Worm (Caenorhabditis elegans) whole organism, young adult: ENCODE data around the gene T07A9.14.
A peak's percentile ranks its signal among the peaks of the same experiment; 100 is the strongest.
"Not testable (repeated sequence)": the region's sequence is repeated elsewhere in the genome, so short reads cannot be mapped to it uniquely, and the experiment has no call there.

Experiments
- B0035.1 ChIP-seq: sonication (generic microtip); optimal IDR thresholded peaks from 2 replicates; lab custom pipeline; 2016; ENCODE audit warnings: missing genetic modification characterization, mild to moderate bottlenecking, missing compliant biosample characterization, missing genotype, missing genetic modification reagents
- C17E4.6 ChIP-seq: fragments of 200-800 bp; sonication (Bioruptor generic); IDR thresholded peaks from 2 replicates; pipeline ENCODE4 v1.3.6; 2022; ENCODE audit warnings: missing genetic modification reagents, missing genetic modification characterization, missing compliant biosample characterization
- D2030.7 ChIP-seq: fragments of 200-800 bp; sonication (Bioruptor generic); IDR thresholded peaks from 2 replicates; pipeline ENCODE4 v1.3.6; 2022; ENCODE audit warnings: missing genetic modification reagents, missing genetic modification characterization, missing compliant biosample characterization
- F33H1.4 ChIP-seq: fragments of 200-800 bp; sonication (Bioruptor generic); IDR thresholded peaks from 2 replicates; pipeline ENCODE4 v1.3.6; 2022; ENCODE audit warnings: missing genetic modification reagents, missing genetic modification characterization, missing compliant biosample characterization
- F37B4.10 ChIP-seq: fragments of 200-800 bp; sonication (Bioruptor generic); IDR thresholded peaks from 2 replicates; pipeline ENCODE4 v1.3.6; 2022; ENCODE audit warnings: missing genetic modification characterization, missing compliant biosample characterization
- F49E8.2 ChIP-seq: sonication (generic microtip); optimal IDR thresholded peaks from 3 replicates; lab custom pipeline; 2017; ENCODE audit warnings: missing genetic modification characterization, mild to moderate bottlenecking, missing compliant biosample characterization, antibody characterized with exemption, moderate library complexity; ENCODE audit not compliant: insufficient read depth
- K11D2.4 ChIP-seq: fragments of 200-800 bp; sonication (Bioruptor generic); IDR thresholded peaks from 2 replicates; pipeline ENCODE4 v1.3.6; 2022; ENCODE audit warnings: missing genetic modification reagents, missing genetic modification characterization, missing compliant biosample characterization
- K12H6.12 ChIP-seq: fragments of 200-800 bp; sonication (Bioruptor generic); optimal IDR thresholded peaks from 2 replicates; lab custom pipeline; 2018; ENCODE audit warnings: mild to moderate bottlenecking, missing genetic modification characterization, missing compliant biosample characterization
- Y53F4B.3 ChIP-seq: fragments of 200-800 bp; sonication (Bioruptor generic); IDR thresholded peaks from 2 replicates; pipeline ENCODE4 v1.3.6; 2022; ENCODE audit warnings: missing genetic modification reagents, missing genetic modification characterization, missing compliant biosample characterization
- akir-1 ChIP-seq: fragments of 200-800 bp; sonication (Bioruptor generic); optimal IDR thresholded peaks from 2 replicates; lab custom pipeline; 2018; ENCODE audit warnings: mild to moderate bottlenecking, missing genetic modification characterization, moderate library complexity, missing compliant biosample characterization
- athp-1 ChIP-seq: sonication (generic microtip); optimal IDR thresholded peaks from 2 replicates; lab custom pipeline; 2017; ENCODE audit warnings: mild to moderate bottlenecking, missing genetic modification characterization, missing compliant biosample characterization
- attf-5 ChIP-seq: fragments of 200-800 bp; sonication (Bioruptor generic); optimal IDR thresholded peaks from 2 replicates; lab custom pipeline; 2018; ENCODE audit warnings: mild to moderate bottlenecking, missing genetic modification characterization, missing compliant biosample characterization
- attf-6 ChIP-seq: fragments of 200-800 bp; sonication (Bioruptor generic); IDR thresholded peaks from 2 replicates; pipeline ENCODE4 v1.3.6; 2022; ENCODE audit warnings: missing genetic modification reagents, missing genetic modification characterization, missing compliant biosample characterization
- cebp-2 ChIP-seq: fragments of 200-800 bp; sonication (Bioruptor generic); IDR thresholded peaks from 2 replicates; pipeline ENCODE4 v1.3.6; 2022; ENCODE audit warnings: missing genetic modification characterization, missing compliant biosample characterization
- ceh-40 ChIP-seq: fragments of 200-800 bp; sonication (Bioruptor generic); IDR thresholded peaks from 2 replicates; pipeline ENCODE4 v1.3.6; 2022; ENCODE audit warnings: missing genetic modification characterization, missing compliant biosample characterization
- chd-7 ChIP-seq: sonication (generic microtip); optimal IDR thresholded peaks from 2 replicates; lab custom pipeline; 2016; ENCODE audit warnings: mild to moderate bottlenecking, missing genetic modification characterization, moderate library complexity, missing compliant biosample characterization
- die-1 ChIP-seq: sonication (generic microtip); optimal IDR thresholded peaks from 2 replicates; lab custom pipeline; 2016; ENCODE audit warnings: missing genotype, mild to moderate bottlenecking, missing genetic modification characterization, missing compliant biosample characterization
- dpl-1 ChIP-seq: fragments of 150-350 bp; optimal IDR thresholded peaks from 2 replicates; lab custom pipeline; 2014; ENCODE audit warnings: missing biosample characterization, missing genetic modification reagents, missing genetic modification characterization
- egrh-3 ChIP-seq: fragments of 200-800 bp; sonication (Bioruptor generic); IDR thresholded peaks from 2 replicates; pipeline ENCODE4 v1.3.6; 2022; ENCODE audit warnings: missing genetic modification reagents, missing genetic modification characterization, missing compliant biosample characterization
- gei-17 ChIP-seq: fragments of 200-800 bp; sonication (Bioruptor generic); optimal IDR thresholded peaks from 2 replicates; lab custom pipeline; 2018; ENCODE audit warnings: mild to moderate bottlenecking, missing genetic modification characterization, missing compliant biosample characterization
- hmg-1.2 ChIP-seq: fragments of 200-800 bp; sonication (Bioruptor generic); IDR thresholded peaks from 2 replicates; pipeline ENCODE4 v1.3.6; 2022; ENCODE audit warnings: missing genetic modification reagents, missing genetic modification characterization, missing compliant biosample characterization
- hmg-20 ChIP-seq: fragments of 200-800 bp; sonication (Bioruptor generic); IDR thresholded peaks from 2 replicates; pipeline ENCODE4 v1.3.6; 2022; ENCODE audit warnings: missing genetic modification reagents, missing genetic modification characterization, missing compliant biosample characterization
- hrde-1 ChIP-seq: sonication (generic microtip); optimal IDR thresholded peaks from 2 replicates; lab custom pipeline; 2016; ENCODE audit warnings: missing genetic modification characterization, mild to moderate bottlenecking, missing compliant biosample characterization, moderate library complexity, missing genotype, missing genetic modification reagents, borderline replicate concordance
- hsf-1 ChIP-seq: fragments of 200-800 bp; sonication (Bioruptor generic); IDR thresholded peaks from 2 replicates; pipeline ENCODE4 v1.3.6; 2022; ENCODE audit warnings: missing genetic modification reagents, missing genetic modification characterization, missing compliant biosample characterization
- let-526 ChIP-seq: fragments of 200-800 bp; sonication (Bioruptor generic); IDR thresholded peaks from 2 replicates; pipeline ENCODE4 v1.3.6; 2022; ENCODE audit warnings: missing genetic modification reagents, missing genetic modification characterization, missing compliant biosample characterization
- let-607 ChIP-seq, 2 experiments: fragments of 200-800 bp in 1 of 2; sonication (Bioruptor generic) in 1 of 2; sonication (generic microtip) in 1 of 2; optimal IDR thresholded peaks; 2 replicates each; lab custom pipeline; 2016 to 2018; ENCODE audit warnings: mild to moderate bottlenecking in 2 of 2, missing compliant biosample characterization in 2 of 2, missing genetic modification characterization in 2 of 2, moderate library complexity in 2 of 2, missing genotype in 1 of 2
- lin-35 ChIP-seq, 3 experiments: fragments of 150-350 bp in 2 of 3; sonication (generic microtip) in 1 of 3; optimal IDR thresholded peaks; 2 replicates each; lab custom pipeline; 2014 to 2018; ENCODE audit warnings: missing biosample characterization in 3 of 3, missing genetic modification characterization in 3 of 3, missing genetic modification reagents in 3 of 3
- lin-54 ChIP-seq: fragments of 200-800 bp; sonication (Bioruptor generic); optimal IDR thresholded peaks from 2 replicates; lab custom pipeline; 2018; ENCODE audit warnings: mild to moderate bottlenecking, missing genetic modification characterization, missing compliant biosample characterization
- lsl-1 ChIP-seq: fragments of 200-800 bp; sonication (Bioruptor generic); optimal IDR thresholded peaks from 2 replicates; lab custom pipeline; 2018; ENCODE audit warnings: mild to moderate bottlenecking, missing genetic modification characterization, moderate library complexity, missing compliant biosample characterization
- madf-10 ChIP-seq: sonication (generic microtip); optimal IDR thresholded peaks from 2 replicates; lab custom pipeline; 2016; ENCODE audit warnings: mild to moderate bottlenecking, missing genetic modification characterization, missing compliant biosample characterization
- madf-3 ChIP-seq: fragments of 200-800 bp; sonication (Bioruptor generic); IDR thresholded peaks from 2 replicates; pipeline ENCODE4 v1.3.6; 2022; ENCODE audit warnings: missing genetic modification reagents, missing genetic modification characterization, missing compliant biosample characterization
- mcd-1 ChIP-seq: fragments of 200-800 bp; sonication (Bioruptor generic); IDR thresholded peaks from 2 replicates; pipeline ENCODE4 v1.3.6; 2022; ENCODE audit warnings: missing genetic modification reagents, missing genetic modification characterization, missing compliant biosample characterization
- pbrm-1 ChIP-seq: fragments of 200-800 bp; sonication (Bioruptor generic); IDR thresholded peaks from 2 replicates; pipeline ENCODE4 v1.3.6; 2022; ENCODE audit warnings: missing genetic modification reagents, missing genetic modification characterization, missing compliant biosample characterization
- repo-1 ChIP-seq: sonication (generic microtip); optimal IDR thresholded peaks from 2 replicates; lab custom pipeline; 2017; ENCODE audit warnings: mild to moderate bottlenecking, missing genetic modification characterization, missing compliant biosample characterization
- sea-2 ChIP-seq: fragments of 200-800 bp; sonication (Bioruptor generic); IDR thresholded peaks from 2 replicates; pipeline ENCODE4 v1.3.6; 2022; ENCODE audit warnings: missing genetic modification characterization, missing compliant biosample characterization
- snpc-1.3 ChIP-seq: sonication (generic microtip); optimal IDR thresholded peaks from 2 replicates; lab custom pipeline; 2017; ENCODE audit warnings: missing genetic modification characterization, mild to moderate bottlenecking, missing compliant biosample characterization, antibody characterized with exemption, moderate library complexity, missing genotype, missing genetic modification reagents; ENCODE audit not compliant: insufficient read depth
- snpc-3.4 ChIP-seq: sonication (generic microtip); optimal IDR thresholded peaks from 2 replicates; lab custom pipeline; 2017; ENCODE audit warnings: missing genetic modification characterization, mild to moderate bottlenecking, missing compliant biosample characterization, antibody characterized with exemption, moderate library complexity, missing genotype, missing genetic modification reagents
- snpc-4 ChIP-seq, 5 experiments: fragments of 150-350 bp in 1 of 5; sonication (generic microtip) in 4 of 5; optimal IDR thresholded peaks; 2 replicates each; lab custom pipeline; 2014 to 2018; ENCODE audit warnings: missing genetic modification characterization in 5 of 5, missing biosample characterization in 3 of 5, antibody characterized with exemption in 2 of 5, mild to moderate bottlenecking in 2 of 5, missing compliant biosample characterization in 2 of 5, missing genotype in 2 of 5, moderate library complexity in 2 of 5, missing genetic modification reagents in 1 of 5
- somi-1 ChIP-seq: fragments of 200-800 bp; sonication (Bioruptor generic); optimal IDR thresholded peaks from 2 replicates; lab custom pipeline; 2018; ENCODE audit warnings: mild to moderate bottlenecking, missing genetic modification characterization, missing compliant biosample characterization
- tlf-1 ChIP-seq: fragments of 200-800 bp; sonication (Bioruptor generic); optimal IDR thresholded peaks from 2 replicates; lab custom pipeline; 2018; ENCODE audit warnings: mild to moderate bottlenecking, missing genetic modification characterization, missing compliant biosample characterization
- xnd-1 ChIP-seq: sonication (generic microtip); optimal IDR thresholded peaks from 2 replicates; lab custom pipeline; 2016; ENCODE audit warnings: missing genotype, missing genetic modification reagents, missing genetic modification characterization, missing compliant biosample characterization
- zim-3 ChIP-seq: sonication (generic microtip); optimal IDR thresholded peaks from 2 replicates; lab custom pipeline; 2017; ENCODE audit warnings: mild to moderate bottlenecking, missing genetic modification characterization, moderate library complexity, missing compliant biosample characterization
- ztf-18 ChIP-seq: sonication (generic microtip); optimal IDR thresholded peaks from 2 replicates; lab custom pipeline; 2016; ENCODE audit warnings: missing genotype, mild to moderate bottlenecking, missing genetic modification characterization, missing compliant biosample characterization
- ztf-25 ChIP-seq: fragments of 200-800 bp; sonication (Bioruptor generic); IDR thresholded peaks from 2 replicates; pipeline ENCODE4 v1.3.6; 2022; ENCODE audit warnings: missing genetic modification reagents, missing genetic modification characterization, missing compliant biosample characterization
- ztf-26 ChIP-seq: sonication (generic microtip); optimal IDR thresholded peaks from 2 replicates; lab custom pipeline; 2017; ENCODE audit warnings: missing genetic modification characterization, missing compliant biosample characterization

T07A9.14 gene

ce11 chrIV:385150-385937, 1.2 kb upstream of the T07A9.14 start, which contains the start of gene rps-24:
rps-24 (plus strand) TSS chrIV:385887.
- TF ChIP-seq tlf-1 (GFP tag; lab: Kevin White, UChicago) (peak; percentile 88), die-1 (tag; lab: Kevin White, UChicago) (peak; percentile 48), snpc-4 (tag; optimal IDR thresholded peaks at IDR 0.05; lab: Kevin White, UChicago) (peak; percentile 55 to 83 (median 78)), snpc-1.3 (tag; lab: Kevin White, UChicago) (peak; percentile 26), D2030.7 (peak; percentile 100), attf-6 (GFP tag; lab: Robert Waterston, UW) (peak; percentile 84; the same call in 1 of the 2 replicates), chd-7 (tag; lab: Kevin White, UChicago) (peak; percentile 58), egrh-3 (GFP tag; lab: Robert Waterston, UW) (peak; percentile 95), repo-1 (tag; lab: Kevin White, UChicago) (peak; percentile 61), cebp-2 (GFP tag; lab: Robert Waterston, UW) (peak; percentile 59; the same call in 1 of the 2 replicates), madf-10 (tag; lab: Kevin White, UChicago) (peak; percentile 91), attf-5 (GFP tag; lab: Kevin White, UChicago) (peak; percentile 96), dpl-1 (GFP tag; lab: Kevin White, UChicago) (peak; percentile 15), hsf-1 (GFP tag; lab: Robert Waterston, UW) (peak; percentile 82), ceh-40 (GFP tag; lab: Robert Waterston, UW) (peak; percentile 53; the same call in 1 of the 2 replicates), F49E8.2 (peak; percentile 84), xnd-1 (tag; lab: Kevin White, UChicago) (peak; percentile 6), F37B4.10 (GFP tag; lab: Robert Waterston, UW) (peak; percentile 93; the same call in 1 of the 2 replicates), F33H1.4 (peak; percentile 99), lin-35 (GFP tag; optimal IDR thresholded peaks at IDR 0.05; lab: Kevin White, UChicago) (peak in 1 of 3 experiments; percentile 82), snpc-3.4 (peak; percentile 49), K11D2.4 (GFP tag; lab: Robert Waterston, UW) (peak; percentile 96), akir-1 (peak; percentile 40), C17E4.6 (peak; percentile 92; the same call in 1 of the 2 replicates), lin-54 (GFP tag; lab: Kevin White, UChicago) (peak; percentile 85), hmg-20 (GFP tag; lab: Robert Waterston, UW) (peak; percentile 71), somi-1 (GFP tag; lab: Kevin White, UChicago) (peak; percentile 34), sea-2 (peak; percentile 78; the same call in 1 of the 2 replicates), ztf-18 (tag; lab: Kevin White, UChicago) (peak; percentile 78), pbrm-1 (GFP tag; lab: Robert Waterston, UW) (peak; percentile 97), gei-17 (GFP tag; lab: Kevin White, UChicago) (peak; percentile 35), mcd-1 (GFP tag; lab: Robert Waterston, UW) (peak; percentile 93), hrde-1 (tag; lab: Kevin White, UChicago) (peak; percentile 42), let-607 (tag; optimal IDR thresholded peaks at IDR 0.05; lab: Kevin White, UChicago) (peak in 1 of 2 experiments; percentile 38), zim-3 (tag; lab: Kevin White, UChicago) (peak; percentile 75), madf-3 (GFP tag; lab: Robert Waterston, UW) (peak; percentile 95), Y53F4B.3 (GFP tag; lab: Robert Waterston, UW) (peak; percentile 92), ztf-25 (GFP tag; lab: Robert Waterston, UW) (peak; percentile 99), let-526 (peak; percentile 97), B0035.1 (tag; lab: Kevin White, UChicago) (peak; percentile 41), lsl-1 (GFP tag; lab: Kevin White, UChicago) (peak; percentile 78), hmg-1.2 (GFP tag; lab: Robert Waterston, UW) (peak; percentile 92), K12H6.12 (peak; percentile 83), ztf-26 (tag; lab: Kevin White, UChicago) (peak; percentile 90), athp-1 (peak; percentile 95)
- not testable (repeated sequence) for TF ChIP-seq snpc-4 (GFP tag; optimal IDR thresholded peaks at IDR 0.05; lab: Kevin White, UChicago)
